Worm (Caenorhabditis elegans) whole organism, L3 larva: ENCODE data around the gene F07E5.8.

Source experiments
- R02D3.7 ChIP-seq: fragments of 150-350 bp; optimal IDR thresholded peaks from 2 replicates; lab custom pipeline; 2014; ENCODE audit warnings: missing biosample characterization, missing genetic modification characterization
- ZK546.5 ChIP-seq: sonication (generic microtip); optimal IDR thresholded peaks from 2 replicates; lab custom pipeline; 2017; ENCODE audit warnings: missing biosample characterization, missing genetic modification characterization
- aly-2 ChIP-seq: fragments of 150-350 bp; optimal IDR thresholded peaks from 2 replicates; lab custom pipeline; 2014; ENCODE audit warnings: missing biosample characterization, missing genetic modification characterization
- ama-1 ChIP-seq: fragments of 150-350 bp; optimal IDR thresholded peaks from 2 replicates; lab custom pipeline; 2018
- ceh-28 ChIP-seq: fragments of 150-350 bp; optimal IDR thresholded peaks from 2 replicates; lab custom pipeline; 2014; ENCODE audit warnings: missing biosample characterization, missing genetic modification reagents, missing genetic modification characterization
- ceh-82 ChIP-seq: fragments of 150-350 bp; optimal IDR thresholded peaks from 2 replicates; lab custom pipeline; 2014; ENCODE audit warnings: missing biosample characterization, missing genetic modification characterization
- daf-12 ChIP-seq: fragments of 150-350 bp; optimal IDR thresholded peaks from 2 replicates; lab custom pipeline; 2014; ENCODE audit warnings: missing biosample characterization, missing genetic modification reagents, missing genetic modification characterization
- egl-27 ChIP-seq: sonication (generic microtip); optimal IDR thresholded peaks from 4 replicates; lab custom pipeline; 2017; ENCODE audit warnings: missing biosample characterization, missing genetic modification reagents, missing genetic modification characterization
- egl-5 ChIP-seq: fragments of 150-350 bp; optimal IDR thresholded peaks from 2 replicates; lab custom pipeline; 2017; ENCODE audit warnings: missing biosample characterization, missing genetic modification reagents, missing genetic modification characterization, inconsistent platforms
- elt-2 ChIP-seq: sonication (generic microtip); optimal IDR thresholded peaks from 2 replicates; lab custom pipeline; 2016; ENCODE audit warnings: missing genetic modification reagents, mild to moderate bottlenecking, missing genetic modification characterization, missing compliant biosample characterization
- eor-1 ChIP-seq, 2 experiments: fragments of 150-350 bp; optimal IDR thresholded peaks; 2 replicates each; lab custom pipeline; 2014 to 2018; ENCODE audit warnings: missing biosample characterization in 2 of 2, missing genetic modification characterization in 2 of 2
- fkh-10 ChIP-seq: sonication (generic microtip); optimal IDR thresholded peaks from 2 replicates; lab custom pipeline; 2017; ENCODE audit warnings: missing biosample characterization, missing genetic modification reagents, missing genetic modification characterization
- fkh-2 ChIP-seq: fragments of 150-350 bp; optimal IDR thresholded peaks from 2 replicates; lab custom pipeline; 2014; ENCODE audit warnings: missing biosample characterization, missing genetic modification reagents, missing genetic modification characterization
- fos-1 ChIP-seq: fragments of 150-350 bp; optimal IDR thresholded peaks from 2 replicates; lab custom pipeline; 2014; ENCODE audit warnings: missing biosample characterization, missing genetic modification characterization
- jun-1 ChIP-seq: fragments of 150-350 bp; optimal IDR thresholded peaks from 2 replicates; lab custom pipeline; 2014; ENCODE audit warnings: missing biosample characterization, missing genetic modification reagents, missing genetic modification characterization
- lin-15B ChIP-seq: fragments of 150-350 bp; optimal IDR thresholded peaks from 2 replicates; lab custom pipeline; 2014; ENCODE audit warnings: missing biosample characterization, missing genetic modification characterization
- lsy-12 ChIP-seq: sonication (generic microtip); optimal IDR thresholded peaks from 2 replicates; lab custom pipeline; 2016; ENCODE audit warnings: mild to moderate bottlenecking, missing genetic modification characterization, missing compliant biosample characterization
- mdl-1 ChIP-seq: fragments of 150-350 bp; optimal IDR thresholded peaks from 2 replicates; lab custom pipeline; 2014; ENCODE audit warnings: missing biosample characterization, missing genetic modification characterization
- mml-1 ChIP-seq: fragments of 150-350 bp; sonication (generic microtip); optimal IDR thresholded peaks from 3 replicates; lab custom pipeline; 2014; ENCODE audit warnings: missing biosample characterization, missing genetic modification characterization
- nhr-23 ChIP-seq: fragments of 150-350 bp; optimal IDR thresholded peaks from 2 replicates; lab custom pipeline; 2014; ENCODE audit warnings: missing biosample characterization, missing genetic modification reagents, missing genetic modification characterization
- nhr-237 ChIP-seq: fragments of 150-350 bp; optimal IDR thresholded peaks from 2 replicates; lab custom pipeline; 2014; ENCODE audit warnings: missing biosample characterization, missing genetic modification characterization
- nhr-28 ChIP-seq: fragments of 150-350 bp; optimal IDR thresholded peaks from 2 replicates; lab custom pipeline; 2014; ENCODE audit warnings: missing biosample characterization, missing genetic modification characterization
- nhr-43 ChIP-seq: sonication (generic microtip); optimal IDR thresholded peaks from 2 replicates; lab custom pipeline; 2016; ENCODE audit warnings: mild to moderate bottlenecking, missing genetic modification characterization, missing compliant biosample characterization; ENCODE audit not compliant: poor library complexity, severe bottlenecking
- nhr-76 ChIP-seq: fragments of 150-350 bp; sonication (generic microtip); optimal IDR thresholded peaks from 5 replicates; lab custom pipeline; 2014; ENCODE audit warnings: missing biosample characterization, missing genetic modification characterization
- nhr-77 ChIP-seq: fragments of 150-350 bp; optimal IDR thresholded peaks from 2 replicates; lab custom pipeline; 2014; ENCODE audit warnings: missing biosample characterization, missing genetic modification characterization
- pha-4 ChIP-seq: fragments of 150-350 bp; optimal IDR thresholded peaks from 2 replicates; lab custom pipeline; 2014; ENCODE audit warnings: missing biosample characterization, missing genetic modification reagents, missing genetic modification characterization
- pqm-1 ChIP-seq: fragments of 150-350 bp; optimal IDR thresholded peaks from 2 replicates; lab custom pipeline; 2017; ENCODE audit warnings: missing biosample characterization, missing genetic modification characterization, inconsistent platforms
- sea-2 ChIP-seq: fragments of 150-350 bp; sonication (generic microtip); optimal IDR thresholded peaks from 4 replicates; lab custom pipeline; 2014; ENCODE audit warnings: missing biosample characterization, missing genetic modification reagents, missing genetic modification characterization
- tbx-2 ChIP-seq: sonication (generic microtip); optimal IDR thresholded peaks from 2 replicates; lab custom pipeline; 2016; ENCODE audit warnings: mild to moderate bottlenecking, missing genetic modification characterization, missing compliant biosample characterization
- unc-39 ChIP-seq: sonication (generic microtip); optimal IDR thresholded peaks from 4 replicates; lab custom pipeline; 2017; ENCODE audit warnings: missing biosample characterization, missing genetic modification characterization
- zag-1 ChIP-seq: fragments of 150-350 bp; optimal IDR thresholded peaks from 2 replicates; lab custom pipeline; 2014; ENCODE audit warnings: missing biosample characterization, missing genetic modification characterization

Gene F07E5.8

ce11 chrII:2109943-2110342 lies 34.5 kb upstream of the F07E5.8 start, which contains the start of gene R52.5:
R52.5 (minus strand) TSS chrII:2110043.
- TF ChIP-seq sea-2 (GFP tag; lab: Kevin White, UChicago) (no peak), eor-1 (tag; optimal IDR thresholded peaks at IDR 0.05; lab: Kevin White, UChicago) (no peak), lsy-12 (tag; lab: Kevin White, UChicago) (no peak), unc-39 (tag; lab: Kevin White, UChicago) (no peak), R02D3.7 (tag; lab: Kevin White, UChicago) (no peak), ceh-82 (tag; lab: Kevin White, UChicago) (no peak), fos-1 (tag; lab: Kevin White, UChicago) (no peak), ama-1 (lab: Kevin White, UChicago) (no peak), zag-1 (tag; lab: Kevin White, UChicago) (no peak), ZK546.5 (tag; lab: Kevin White, UChicago) (no peak), nhr-77 (tag; lab: Kevin White, UChicago) (no peak), nhr-237 (tag; lab: Kevin White, UChicago) (no peak), nhr-23 (no peak), aly-2 (tag; lab: Kevin White, UChicago) (no peak), elt-2 (tag; lab: Kevin White, UChicago) (no peak), daf-12 (no peak), pqm-1 (tag; lab: Kevin White, UChicago) (no peak), egl-27 (no peak), tbx-2 (tag; lab: Kevin White, UChicago) (no peak)

- TF ChIP-seq fkh-2 (no peak), mml-1 (tag; lab: Kevin White, UChicago) (no peak), nhr-28 (tag; lab: Kevin White, UChicago) (no peak), nhr-43 (tag; lab: Kevin White, UChicago) (no peak)
Measured at ce11 chrII:2108295-2108694, 32.9 kb upstream of the F07E5.8 start, which contains the start of gene R52.4. R52.4 (minus strand) TSS chrII:2108395.

- TF ChIP-seq elt-2 (tag; lab: Kevin White, UChicago) (peak; percentile 60), ceh-82 (tag; lab: Kevin White, UChicago) (no peak)
- TF ChIP-seq, all 47 proteins: peak for 1
Measured at ce11 chrII:2099139-2099976, 23.9 kb upstream of the F07E5.8 start, which contains the start of gene math-42. math-42 (plus strand) TSS chrII:2099926.

ce11 chrII:2094924-2095650 lies 19.7 kb upstream of the F07E5.8 start, which contains the start of gene T16A1.2:
T16A1.2 (plus strand) TSS chrII:2095600.
- TF ChIP-seq fkh-10 (GFP tag; lab: Kevin White, UChicago) (no peak), nhr-77 (tag; lab: Kevin White, UChicago) (no peak), fkh-2 (no peak), mdl-1 (tag; lab: Kevin White, UChicago) (no peak)
- TF ChIP-seq, all 47 proteins: peak for 0

ce11 chrII:2093456-2093926 lies 18.1 kb upstream of the F07E5.8 start, which contains the start of gene fbxb-37:
fbxb-37 (minus strand) TSS chrII:2093876.
- TF ChIP-seq nhr-43 (tag; lab: Kevin White, UChicago) (no peak), ceh-28 (tag; lab: Kevin White, UChicago) (no peak), eor-1 (tag; optimal IDR thresholded peaks at IDR 0.05; lab: Kevin White, UChicago) (no peak), nhr-76 (no peak), tbx-2 (tag; lab: Kevin White, UChicago) (no peak), egl-27 (no peak), pha-4 (tag; lab: Kevin White, UChicago) (no peak), elt-2 (tag; lab: Kevin White, UChicago) (no peak), R02D3.7 (tag; lab: Kevin White, UChicago) (no peak), nhr-23 (no peak), fkh-10 (GFP tag; lab: Kevin White, UChicago) (no peak), ZK546.5 (tag; lab: Kevin White, UChicago) (no peak), sea-2 (GFP tag; lab: Kevin White, UChicago) (no peak), nhr-77 (tag; lab: Kevin White, UChicago) (no peak), egl-5 (tag; lab: Kevin White, UChicago) (no peak), unc-39 (tag; lab: Kevin White, UChicago) (no peak), lin-15B (tag; lab: Kevin White, UChicago) (no peak), jun-1 (tag; lab: Kevin White, UChicago) (no peak)
